Fruit fly (Drosophila melanogaster): ENCODE measurements around the gene CG5382.

DNA sequence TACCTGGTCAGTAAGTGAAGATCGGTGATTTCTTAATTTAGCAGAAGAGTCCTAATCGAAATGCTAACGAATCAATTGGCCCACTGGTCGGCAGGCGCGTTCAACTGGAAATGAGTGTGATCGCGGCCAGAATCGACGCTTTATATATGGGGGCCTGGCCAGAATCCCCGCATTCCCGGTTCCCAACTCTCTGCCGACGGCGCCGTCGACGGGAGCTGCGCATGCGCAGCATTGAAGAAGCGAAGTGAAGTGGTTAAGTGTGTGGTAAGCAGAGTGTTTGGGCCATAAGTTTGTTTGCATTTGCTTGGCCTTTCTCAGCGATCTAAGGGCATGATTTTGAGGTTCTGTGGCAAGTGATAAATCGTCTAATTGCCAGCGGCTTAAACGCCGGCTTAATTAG is 28.2 kb upstream of the CG5382 start, which contains the start of gene CG13857:
- TF ChIP-seq N (GFP tag; optimal IDR thresholded peaks at IDR 0.05) = no peak
- no peak for TF ChIP-seq Abd-B (GFP tag; optimal IDR thresholded peaks at IDR 0.05)
- TF ChIP-seq CG9705 (GFP tag; optimal IDR thresholded peaks at IDR 0.05) = no peak
- no peak for TF ChIP-seq ey (GFP tag; optimal IDR thresholded peaks at IDR 0.05)
- no peak for TF ChIP-seq dl (GFP tag; optimal IDR thresholded peaks at IDR 0.05; ENCODE audit: insufficient read depth in 1 of 2, partially characterized antibody in 2 of 2)
- no peak for TF ChIP-seq OdsH (GFP tag; optimal IDR thresholded peaks at IDR 0.05)
